Worm (Caenorhabditis elegans) whole organism, early embryonic: ENCODE measurements around the gene D1086.5.
"Not testable (repeated sequence)": the region's sequence is repeated elsewhere in the genome, so short reads cannot be mapped to it uniquely, and the experiment has no call there.

Experiments used
- B0310.2 ChIP-seq: sonication (generic microtip); optimal IDR thresholded peaks from 2 replicates; lab custom pipeline; 2016; ENCODE audit warnings: mild to moderate bottlenecking, missing genetic modification characterization, missing compliant biosample characterization
- F13C5.2 ChIP-seq: sonication (generic microtip); optimal IDR thresholded peaks from 2 replicates; lab custom pipeline; 2017; ENCODE audit warnings: mild to moderate bottlenecking, missing genetic modification characterization, inconsistent platforms, missing compliant biosample characterization
- aly-1 ChIP-seq: sonication (generic microtip); optimal IDR thresholded peaks from 2 replicates; lab custom pipeline; 2016; ENCODE audit warnings: missing genetic modification characterization, missing compliant biosample characterization
- ama-1 ChIP-seq: fragments of 150-350 bp; optimal IDR thresholded peaks from 2 replicates; lab custom pipeline; 2014
- ceh-13 ChIP-seq: fragments of 200-800 bp; sonication (Bioruptor generic); optimal IDR thresholded peaks from 2 replicates; lab custom pipeline; 2018; ENCODE audit warnings: mild to moderate bottlenecking, missing genetic modification characterization, missing compliant biosample characterization
- ceh-36 ChIP-seq: sonication (generic microtip); optimal IDR thresholded peaks from 2 replicates; lab custom pipeline; 2016; ENCODE audit warnings: missing genetic modification characterization, inconsistent platforms, missing compliant biosample characterization
- ets-7 ChIP-seq: sonication (generic microtip); optimal IDR thresholded peaks from 2 replicates; lab custom pipeline; 2016; ENCODE audit warnings: missing genotype, missing genetic modification characterization, missing compliant biosample characterization
- flt-1 ChIP-seq: fragments of 200-800 bp; sonication (Bioruptor generic); IDR thresholded peaks from 2 replicates; pipeline ENCODE4 v1.3.6; 2022; ENCODE audit warnings: missing genetic modification characterization, missing compliant biosample characterization
- hmbx-1 ChIP-seq: sonication (generic microtip); optimal IDR thresholded peaks from 2 replicates; lab custom pipeline; 2016; ENCODE audit warnings: mild to moderate bottlenecking, missing genetic modification characterization, missing compliant biosample characterization
- hmg-4 ChIP-seq: fragments of 200-800 bp; sonication (Bioruptor generic); optimal IDR thresholded peaks from 2 replicates; lab custom pipeline; 2018; ENCODE audit warnings: mild to moderate bottlenecking, missing genetic modification characterization, missing compliant biosample characterization
- hnd-1 ChIP-seq: sonication (generic microtip); optimal IDR thresholded peaks from 2 replicates; lab custom pipeline; 2016; ENCODE audit warnings: missing genetic modification characterization, missing compliant biosample characterization
- pes-1 ChIP-seq: fragments of 200-800 bp; sonication (Bioruptor generic); IDR thresholded peaks from 2 replicates; pipeline ENCODE4 v1.3.6; 2022; ENCODE audit warnings: missing genetic modification reagents, missing genetic modification characterization, missing compliant biosample characterization
- scrt-1 ChIP-seq: fragments of 200-800 bp; sonication (Bioruptor generic); IDR thresholded peaks from 2 replicates; pipeline ENCODE4 v1.3.6; 2022; ENCODE audit warnings: missing genetic modification characterization, missing compliant biosample characterization
- sea-1 ChIP-seq: fragments of 200-800 bp; sonication (Bioruptor generic); conservative IDR thresholded peaks from 2 replicates; pipeline ENCODE4 v1.3.6; 2022; ENCODE audit warnings: missing genetic modification characterization, missing compliant biosample characterization
- tbx-11 ChIP-seq: fragments of 200-800 bp; sonication (Bioruptor generic); IDR thresholded peaks from 2 replicates; pipeline ENCODE4 v1.3.6; 2022; ENCODE audit warnings: missing genetic modification characterization, missing compliant biosample characterization
- tbx-37 ChIP-seq: fragments of 200-800 bp; sonication (Bioruptor generic); conservative IDR thresholded peaks from 2 replicates; pipeline ENCODE4 v1.3.6; 2022; ENCODE audit warnings: missing genetic modification reagents, missing genetic modification characterization, missing compliant biosample characterization
- tra-4 ChIP-seq: sonication (generic microtip); optimal IDR thresholded peaks from 2 replicates; lab custom pipeline; 2017; ENCODE audit warnings: missing genetic modification characterization, missing compliant biosample characterization

Gene D1086.5

ce11 chrV:14067816-14068296 lies 22.3 kb downstream of the D1086.5 start, which contains the start of gene D1086.17:
Gene D1086.17, plus strand, starts transcription at chrV:14067866.
- TF ChIP-seq sea-1 (GFP tag; lab: Robert Waterston, UW) (no peak), flt-1 (GFP tag; lab: Robert Waterston, UW) (no peak), tbx-37 (GFP tag; lab: Robert Waterston, UW) (no peak), ets-7 (tag; lab: Kevin White, UChicago) (no peak), B0310.2 (tag; lab: Kevin White, UChicago) (no peak), ceh-13 (GFP tag; lab: Kevin White, UChicago) (no peak), ceh-36 (tag; lab: Kevin White, UChicago) (no peak), hmbx-1 (tag; lab: Kevin White, UChicago) (no peak), tra-4 (tag; lab: Kevin White, UChicago) (no peak), pes-1 (GFP tag; lab: Robert Waterston, UW) (no peak), hmg-4 (GFP tag; lab: Kevin White, UChicago) (no peak), F13C5.2 (no peak), scrt-1 (GFP tag; lab: Robert Waterston, UW) (no peak), aly-1 (tag; lab: Kevin White, UChicago) (no peak), tbx-11 (GFP tag; lab: Robert Waterston, UW) (no peak)

ce11 chrV:14064422-14064821 lies 25.7 kb downstream of the D1086.5 start, which contains the start of gene D1086.21:
Gene D1086.21, plus strand, starts transcription at chrV:14064722.
- no peak for TF ChIP-seq aly-1 (tag; lab: Kevin White, UChicago)
- no peak for TF ChIP-seq F13C5.2
- no peak for TF ChIP-seq flt-1 (GFP tag; lab: Robert Waterston, UW)
- TF ChIP-seq tbx-37 (GFP tag; lab: Robert Waterston, UW): no peak
- TF ChIP-seq hmg-4 (GFP tag; lab: Kevin White, UChicago): no peak
- no peak for TF ChIP-seq ceh-13 (GFP tag; lab: Kevin White, UChicago)
- TF ChIP-seq ceh-36 (tag; lab: Kevin White, UChicago): no peak
- no peak for TF ChIP-seq ets-7 (tag; lab: Kevin White, UChicago)

ce11 chrV:14063980-14064379 lies 26.2 kb downstream of the D1086.5 start:
- TF ChIP-seq scrt-1 (GFP tag; lab: Robert Waterston, UW) (no peak), hmg-4 (GFP tag; lab: Kevin White, UChicago) (no peak), ama-1 (lab: Kevin White, UChicago) (no peak), flt-1 (GFP tag; lab: Robert Waterston, UW) (no peak), ceh-36 (tag; lab: Kevin White, UChicago) (no peak), tbx-37 (GFP tag; lab: Robert Waterston, UW) (no peak), tra-4 (tag; lab: Kevin White, UChicago) (no peak), hnd-1 (no peak), tbx-11 (GFP tag; lab: Robert Waterston, UW) (no peak), B0310.2 (tag; lab: Kevin White, UChicago) (no peak)

- TF ChIP-seq F13C5.2: no peak
- TF ChIP-seq hnd-1: no peak
- no peak for TF ChIP-seq hmbx-1 (tag; lab: Kevin White, UChicago)
- no peak for TF ChIP-seq tra-4 (tag; lab: Kevin White, UChicago)
- TF ChIP-seq ceh-36 (tag; lab: Kevin White, UChicago): no peak
- no peak for TF ChIP-seq B0310.2 (tag; lab: Kevin White, UChicago)
Observed at ce11 chrV:14057540-14057939, 32.6 kb downstream of the D1086.5 start, which contains the start of gene F58D12.3. Gene F58D12.3, plus strand, starts transcription at chrV:14057840.

ce11 chrV:14055097-14055496 lies 35.1 kb downstream of the D1086.5 start:
- TF ChIP-seq tbx-37 (GFP tag; lab: Robert Waterston, UW) (peak; percentile 87), flt-1 (GFP tag; lab: Robert Waterston, UW) (peak; percentile 53; the same call in 1 of the 2 replicates), ets-7 (tag; lab: Kevin White, UChicago) (peak; percentile 35), tbx-11 (GFP tag; lab: Robert Waterston, UW) (0 out of 2 replicates have a peak, but pooled peaks have one; percentile 28), scrt-1 (GFP tag; lab: Robert Waterston, UW) (0 out of 2 replicates have a peak, but pooled peaks have one; percentile 53), pes-1 (GFP tag; lab: Robert Waterston, UW) (peak; percentile 76; the same call in 1 of the 2 replicates)

- not testable (repeated sequence) for TF ChIP-seq tbx-37 (GFP tag; lab: Robert Waterston, UW); scrt-1 (GFP tag; lab: Robert Waterston, UW); hnd-1
Observed at ce11 chrV:14049274-14049673, 40.9 kb downstream of the D1086.5 start, which contains the start of gene F58D12.1. Gene F58D12.1, plus strand, starts transcription at chrV:14049574.
